Fruit fly (Drosophila melanogaster): ENCODE results near the gene CG2614.

The CG2614 gene

DNA sequence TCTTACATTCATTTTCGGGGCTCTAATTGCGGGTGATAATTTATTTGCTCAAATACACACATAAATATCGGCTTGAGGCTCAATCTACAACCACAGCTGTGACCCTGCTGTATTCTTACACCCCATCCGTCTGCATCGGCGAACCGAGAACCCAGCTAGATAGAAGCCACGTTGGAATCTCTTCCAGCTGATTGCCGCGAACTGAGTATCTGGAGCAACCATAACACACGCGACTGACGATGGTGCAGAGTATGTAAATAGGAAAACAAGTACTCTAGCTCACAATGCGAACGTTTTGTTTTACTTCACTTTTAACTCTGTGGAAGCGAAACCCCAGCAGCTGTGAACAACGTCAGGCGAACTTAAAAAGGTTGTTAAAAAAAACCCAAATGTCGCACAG is 8.2 kb downstream of the CG2614 start:
- TF ChIP-seq CG8478 (optimal IDR thresholded peaks at IDR 0.05) (no peak), usp (GFP tag; optimal IDR thresholded peaks at IDR 0.05) (no peak), EcR (GFP tag; optimal IDR thresholded peaks at IDR 0.05) (no peak)

DNA sequence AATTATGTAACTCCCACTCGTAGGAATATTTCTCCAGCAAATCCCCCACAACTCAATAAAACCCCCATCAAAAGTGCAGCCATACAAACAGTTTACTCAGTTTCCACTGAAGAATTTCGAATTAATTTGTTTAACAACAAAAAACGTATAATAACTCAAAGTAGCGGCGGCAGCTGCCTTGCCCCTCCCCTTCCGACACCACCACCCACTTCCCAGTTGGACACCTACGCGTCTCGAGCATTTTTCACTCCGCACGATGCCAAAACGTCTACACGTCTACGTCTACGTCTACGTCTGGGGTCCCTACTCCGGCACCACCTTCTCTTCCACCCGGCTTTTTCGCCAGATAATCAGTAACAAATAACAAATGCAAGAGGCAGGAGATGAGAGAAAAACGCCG is 15.0 kb downstream of the CG2614 start:
- no peak for TF ChIP-seq EcR (GFP tag; optimal IDR thresholded peaks at IDR 0.05)
- TF ChIP-seq Dll (optimal IDR thresholded peaks at IDR 0.05) = no peak
- no peak for TF ChIP-seq usp (GFP tag; optimal IDR thresholded peaks at IDR 0.05)
- no peak for TF ChIP-seq psq (optimal IDR thresholded peaks at IDR 0.05)
- TF ChIP-seq CG8478 (optimal IDR thresholded peaks at IDR 0.05) = no peak
- no peak for TF ChIP-seq pan (optimal IDR thresholded peaks at IDR 0.05)

DNA sequence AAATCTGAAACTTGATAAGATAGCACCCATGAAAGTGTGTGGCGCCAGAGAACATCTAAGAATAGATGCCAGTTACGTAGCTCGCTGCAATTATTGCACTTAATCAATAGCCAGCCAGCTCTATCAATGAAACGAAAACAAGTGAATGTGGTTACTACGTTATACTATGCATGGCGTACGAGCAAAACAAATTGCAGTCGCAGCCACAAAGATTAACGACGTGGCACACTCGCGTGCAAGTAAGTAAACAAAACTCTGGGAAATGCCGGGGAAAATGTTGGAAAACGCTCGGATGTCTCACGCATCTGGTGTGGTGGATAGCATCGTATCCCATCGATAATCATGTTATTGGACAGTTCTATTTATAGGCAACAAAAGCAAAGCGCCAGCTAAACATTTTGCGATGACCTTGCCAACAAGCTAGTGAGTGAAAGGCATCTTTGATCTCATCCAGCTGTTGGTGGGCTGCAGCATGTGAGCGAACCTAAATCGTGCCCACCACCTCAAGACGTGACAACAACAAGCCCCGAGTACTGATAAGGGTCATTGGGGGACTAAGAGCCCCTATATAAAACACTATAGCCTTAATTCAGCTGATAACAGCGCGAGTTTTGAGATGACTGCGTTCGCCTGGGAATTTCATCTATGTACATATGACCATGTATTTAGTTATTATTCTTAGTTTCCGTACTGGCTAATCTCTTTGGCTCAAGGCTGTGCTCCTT is 17.7 kb downstream of the CG2614 start:
- no peak for TF ChIP-seq CG8478 (optimal IDR thresholded peaks at IDR 0.05)
- no peak for TF ChIP-seq pan (optimal IDR thresholded peaks at IDR 0.05)
- TF ChIP-seq Dll (optimal IDR thresholded peaks at IDR 0.05) = no peak

DNA sequence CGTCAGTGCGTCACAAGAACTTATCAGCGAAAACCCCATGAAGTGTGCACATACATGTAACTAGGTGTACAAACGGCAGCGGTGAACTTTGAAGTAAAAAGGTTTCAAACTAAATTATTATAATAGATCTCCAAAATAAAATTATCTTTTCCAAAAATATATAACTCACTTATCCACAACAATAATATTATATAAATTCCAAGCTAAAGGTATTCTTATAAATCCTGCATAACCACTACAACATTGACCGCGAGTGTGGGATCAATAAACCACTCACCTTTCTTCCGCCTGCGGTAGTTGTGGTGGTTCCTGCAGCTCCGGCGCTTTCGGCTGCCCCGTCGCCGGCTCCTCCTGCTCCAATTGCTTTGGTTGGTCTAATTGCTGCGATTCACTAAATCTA is 18.5 kb downstream of the CG2614 start:
- TF ChIP-seq usp (GFP tag; optimal IDR thresholded peaks at IDR 0.05) (no peak), EcR (GFP tag; optimal IDR thresholded peaks at IDR 0.05) (no peak), CG8478 (optimal IDR thresholded peaks at IDR 0.05) (no peak), psq (optimal IDR thresholded peaks at IDR 0.05) (no peak), pan (optimal IDR thresholded peaks at IDR 0.05) (no peak), Dll (optimal IDR thresholded peaks at IDR 0.05) (no peak)

DNA sequence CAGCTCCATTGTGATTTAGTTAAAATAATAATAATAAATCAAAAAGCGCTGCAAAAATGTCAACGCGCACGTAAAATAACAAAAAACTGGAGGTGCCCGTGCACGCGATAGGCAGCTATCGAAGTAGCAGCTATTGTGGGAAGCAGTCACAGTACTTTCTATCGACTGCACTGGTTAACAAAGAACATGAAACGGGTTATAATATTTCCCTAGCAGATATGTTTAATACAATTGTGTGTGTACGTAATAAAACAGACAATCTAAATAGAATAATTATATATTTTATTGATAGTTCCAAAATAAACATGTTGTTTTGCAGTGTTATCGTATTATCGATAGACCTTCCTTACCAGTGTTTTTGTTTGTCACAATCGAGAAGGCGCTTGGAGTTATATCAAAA is 19.6 kb downstream of the CG2614 start, which contains the start of the genes CG31678 and IKKepsilon:
Gene CG31678, minus strand, starts transcription at position 67 of the 400 bp plus-strand sequence.
Gene IKKepsilon, plus strand, starts transcription at position 171 of the 400 bp plus-strand sequence.
- no peak for TF ChIP-seq usp (GFP tag; optimal IDR thresholded peaks at IDR 0.05)
- no peak for TF ChIP-seq psq (optimal IDR thresholded peaks at IDR 0.05)
- no peak for TF ChIP-seq pan (optimal IDR thresholded peaks at IDR 0.05)
- no peak for TF ChIP-seq Dll (optimal IDR thresholded peaks at IDR 0.05)
- TF ChIP-seq EcR (GFP tag; optimal IDR thresholded peaks at IDR 0.05) = no peak
- no peak for TF ChIP-seq CG8478 (optimal IDR thresholded peaks at IDR 0.05)

DNA sequence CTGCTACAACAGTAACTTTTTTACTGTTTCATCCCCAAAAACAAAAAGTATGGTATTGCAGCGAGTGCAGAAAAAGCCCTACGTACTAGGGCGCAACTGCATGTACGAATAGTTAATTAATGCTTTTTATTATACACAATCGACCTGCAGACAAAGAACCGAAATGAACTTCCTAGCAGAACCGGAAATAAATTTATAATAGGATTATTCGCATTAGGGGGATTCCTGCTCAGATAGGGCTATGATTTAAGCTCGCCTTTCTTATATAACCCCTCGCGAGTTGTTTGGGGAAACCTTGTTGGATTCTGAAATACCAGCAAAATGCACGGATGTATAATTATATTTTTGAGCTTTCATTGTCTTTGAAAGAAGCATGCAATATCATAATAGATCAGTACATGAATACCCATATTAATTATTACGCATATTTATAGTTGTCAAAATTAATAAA is 25.4 kb downstream of the CG2614 start, which contains the start of gene Cen:
Gene Cen, minus strand, starts transcription at position 199 of the 451 bp plus-strand sequence.
- TF ChIP-seq usp (GFP tag; optimal IDR thresholded peaks at IDR 0.05) = no peak
- TF ChIP-seq pan (optimal IDR thresholded peaks at IDR 0.05) = no peak
- TF ChIP-seq psq (optimal IDR thresholded peaks at IDR 0.05) = no peak
- no peak for TF ChIP-seq EcR (GFP tag; optimal IDR thresholded peaks at IDR 0.05)

DNA sequence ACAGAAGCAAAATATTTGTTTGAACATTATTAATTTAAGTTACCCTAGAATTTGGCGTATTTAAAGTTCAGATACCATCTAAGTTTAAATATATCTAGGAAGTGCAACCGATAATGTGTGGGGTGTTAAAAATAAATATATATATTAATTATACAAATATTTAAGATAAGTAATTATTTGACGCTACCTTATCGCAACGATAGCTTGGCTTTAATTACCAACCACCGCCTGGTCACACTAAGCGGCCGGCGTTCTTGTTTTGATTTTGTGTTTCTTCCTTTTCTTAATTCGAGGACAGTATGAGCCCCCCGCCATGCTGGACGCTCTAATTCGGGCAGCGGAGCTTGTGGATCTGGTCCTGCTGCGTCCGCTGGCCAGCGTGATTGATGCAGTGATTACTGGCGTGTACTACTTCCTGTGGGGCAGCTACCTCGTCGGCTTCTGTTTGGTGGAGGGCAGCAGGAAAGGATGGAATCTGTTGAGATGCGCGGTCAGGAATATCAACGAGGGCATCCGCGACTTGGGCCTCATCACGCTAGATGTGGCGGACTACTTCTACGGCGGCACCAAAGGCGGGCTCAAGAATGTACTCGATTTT is 26.0 kb downstream of the CG2614 start, which contains the start of gene CG2617:
Gene CG2617, plus strand, starts transcription at position 233 of the 598 bp plus-strand sequence.
- TF ChIP-seq CG8478 (optimal IDR thresholded peaks at IDR 0.05) = no peak

DNA sequence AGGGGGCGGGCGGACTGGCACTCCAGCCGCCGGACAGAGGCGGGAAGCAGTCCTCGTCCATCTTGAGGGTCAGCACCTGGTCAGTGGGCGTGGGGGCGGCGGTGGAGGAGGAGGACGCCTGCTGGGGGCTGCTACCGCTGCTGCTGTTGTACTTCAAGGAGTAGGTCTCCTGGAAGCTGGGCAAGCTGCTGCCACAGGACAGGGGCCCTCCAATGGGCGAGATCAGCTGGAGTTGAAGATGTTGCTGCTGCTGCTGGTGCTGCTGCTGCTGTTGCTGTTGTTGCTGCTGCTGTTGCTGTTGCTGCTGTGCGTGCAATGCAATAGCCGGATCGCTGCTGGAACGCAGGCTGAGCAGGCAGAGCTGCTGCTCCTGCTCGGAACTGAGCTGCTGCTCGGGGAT is 32.5 kb downstream of the CG2614 start:
- no peak for TF ChIP-seq EcR (GFP tag; optimal IDR thresholded peaks at IDR 0.05)
- no peak for TF ChIP-seq psq (optimal IDR thresholded peaks at IDR 0.05)
- no peak for TF ChIP-seq Dll (optimal IDR thresholded peaks at IDR 0.05)
- no peak for TF ChIP-seq CG8478 (optimal IDR thresholded peaks at IDR 0.05)
- TF ChIP-seq usp (GFP tag; optimal IDR thresholded peaks at IDR 0.05) = no peak
- TF ChIP-seq pan (optimal IDR thresholded peaks at IDR 0.05) = no peak

DNA sequence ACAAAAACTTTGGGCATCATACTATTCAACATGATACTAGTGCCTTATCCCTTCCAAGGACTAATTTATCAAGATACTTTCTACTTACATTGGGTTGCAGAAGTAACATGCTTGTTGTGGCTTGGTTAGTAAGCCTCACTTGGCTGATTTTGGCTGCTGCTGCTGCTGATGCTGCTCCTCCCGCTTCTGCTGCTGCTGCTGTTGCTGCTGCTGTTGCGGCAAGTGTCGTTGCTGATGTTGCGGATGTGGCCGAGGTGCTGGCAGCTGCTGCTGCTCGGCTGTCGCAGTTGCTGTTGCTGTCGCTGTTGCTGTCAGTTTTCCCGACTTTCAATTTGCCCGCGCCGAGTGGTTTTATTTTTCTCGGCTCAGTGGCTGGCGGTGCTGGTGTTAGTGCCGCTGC is 33.8 kb downstream of the CG2614 start:
- TF ChIP-seq pan (optimal IDR thresholded peaks at IDR 0.05) (no peak), psq (optimal IDR thresholded peaks at IDR 0.05) (no peak), CG8478 (optimal IDR thresholded peaks at IDR 0.05) (no peak), usp (GFP tag; optimal IDR thresholded peaks at IDR 0.05) (no peak), Dll (optimal IDR thresholded peaks at IDR 0.05) (no peak), EcR (GFP tag; optimal IDR thresholded peaks at IDR 0.05) (no peak)

DNA sequence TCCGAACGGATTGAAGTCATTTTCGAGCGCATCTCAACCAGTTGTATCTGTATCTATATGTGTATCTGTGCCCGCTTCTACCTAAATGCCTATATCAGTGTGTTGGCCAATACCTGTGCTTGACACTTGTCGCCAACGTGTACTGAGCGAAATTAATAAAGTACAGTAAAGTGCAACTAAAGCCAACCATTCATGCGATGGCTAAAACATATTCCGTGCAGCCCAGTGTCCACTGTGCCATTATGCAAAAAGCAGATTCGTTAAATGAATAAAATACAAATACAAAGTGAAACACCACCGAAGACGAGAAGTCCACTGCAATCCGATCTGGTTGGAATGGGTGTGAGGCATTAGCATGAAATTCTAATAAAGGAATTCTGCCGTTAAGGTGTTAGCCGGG is 38.8 kb downstream of the CG2614 start:
- TF ChIP-seq CG8478 (optimal IDR thresholded peaks at IDR 0.05) (no peak), pan (optimal IDR thresholded peaks at IDR 0.05) (no peak), Dll (optimal IDR thresholded peaks at IDR 0.05) (no peak), psq (optimal IDR thresholded peaks at IDR 0.05) (no peak), EcR (GFP tag; optimal IDR thresholded peaks at IDR 0.05) (no peak), usp (GFP tag; optimal IDR thresholded peaks at IDR 0.05) (no peak)

DNA sequence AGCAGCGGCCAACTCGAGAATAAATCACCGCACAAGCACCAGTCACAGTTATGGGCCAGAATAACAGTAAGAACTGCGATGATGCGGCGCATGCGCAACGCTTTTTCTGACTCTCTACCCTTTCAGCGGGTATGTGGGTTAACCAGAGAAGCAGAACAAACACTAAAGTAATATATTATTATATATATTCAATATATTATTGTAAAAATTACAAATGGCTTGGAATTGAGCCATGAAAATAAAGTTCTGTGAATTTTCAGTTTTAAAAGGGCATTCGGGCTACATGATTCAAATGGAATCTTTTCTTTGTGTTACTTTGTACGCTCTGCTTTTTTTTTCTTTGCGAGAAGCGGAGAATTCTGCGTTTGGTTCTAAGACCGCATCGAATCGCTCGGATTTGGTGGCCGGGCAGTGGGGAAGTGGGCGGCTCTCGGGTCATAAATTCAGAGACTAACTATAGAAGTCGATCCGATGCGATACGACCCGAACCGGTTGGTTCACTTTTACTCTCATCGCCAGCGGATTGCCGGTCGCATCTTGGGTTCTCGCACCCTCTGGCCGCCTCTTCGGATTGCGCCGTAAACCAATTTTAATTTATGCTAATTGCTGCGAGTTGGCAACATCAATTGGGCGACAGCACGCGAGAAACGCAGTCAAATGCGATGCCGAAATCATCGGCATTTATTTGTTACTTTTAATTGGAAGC is 44.5 kb downstream of the CG2614 start:
- TF ChIP-seq psq (optimal IDR thresholded peaks at IDR 0.05) (no peak), EcR (GFP tag; optimal IDR thresholded peaks at IDR 0.05) (no peak), pan (optimal IDR thresholded peaks at IDR 0.05) (no peak), usp (GFP tag; optimal IDR thresholded peaks at IDR 0.05) (no peak), CG8478 (optimal IDR thresholded peaks at IDR 0.05) (no peak), Dll (optimal IDR thresholded peaks at IDR 0.05) (no peak)

DNA sequence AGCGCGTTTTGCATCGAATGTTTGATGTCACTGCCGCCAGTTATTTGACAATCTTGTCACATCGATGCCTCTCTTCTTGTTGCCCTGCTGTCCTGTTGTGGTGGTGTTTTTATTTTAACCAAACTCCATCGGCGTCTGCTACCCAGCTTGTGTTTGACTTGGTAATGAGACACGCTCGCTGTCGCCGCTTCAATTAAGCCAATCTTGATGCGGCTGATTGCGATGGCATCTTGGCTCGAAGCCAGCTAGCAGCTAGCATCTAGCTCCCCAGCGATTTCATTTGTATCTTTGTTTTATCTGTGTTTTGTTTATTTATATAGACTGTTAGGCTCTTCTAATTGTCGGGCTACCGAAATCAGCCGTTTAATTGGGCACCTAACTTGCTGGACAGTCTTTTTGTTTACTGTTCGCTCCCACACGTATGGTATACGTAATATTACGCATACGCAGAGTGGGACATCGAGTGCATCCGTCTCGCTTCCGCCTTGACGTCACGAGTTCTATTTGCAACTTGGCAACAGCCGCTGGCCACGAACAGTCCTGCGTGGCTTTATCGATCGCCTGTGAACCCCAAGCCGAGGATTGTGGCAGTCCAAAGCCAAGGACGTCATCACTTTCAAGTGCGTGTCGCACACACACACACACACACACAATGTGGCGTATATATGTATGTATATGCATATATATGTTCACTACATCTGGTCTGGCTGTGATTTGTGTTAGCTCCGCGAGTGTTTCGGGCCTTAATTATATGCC is 48.5 kb downstream of the CG2614 start:
- TF ChIP-seq pan (optimal IDR thresholded peaks at IDR 0.05) = no peak
- no peak for TF ChIP-seq psq (optimal IDR thresholded peaks at IDR 0.05)
- TF ChIP-seq usp (GFP tag; optimal IDR thresholded peaks at IDR 0.05) = no peak
- no peak for TF ChIP-seq Dll (optimal IDR thresholded peaks at IDR 0.05)
- no peak for TF ChIP-seq CG8478 (optimal IDR thresholded peaks at IDR 0.05)
- TF ChIP-seq EcR (GFP tag; optimal IDR thresholded peaks at IDR 0.05) = no peak
